Fruit fly (Drosophila melanogaster) whole organism: ENCODE results near the gene CG6276.

Experiments used
- CG8478 ChIP-seq: fragments of >200 bp; optimal IDR thresholded peaks from 2 replicates; lab custom pipeline; 2018; ENCODE audit warnings: inconsistent platforms
- Dll ChIP-seq: fragments of >200 bp; optimal IDR thresholded peaks from 2 replicates; lab custom pipeline; 2017
- EcR ChIP-seq, 2 experiments: fragments of >200 bp; optimal IDR thresholded peaks; 2 replicates each; lab custom pipeline; 2017; ENCODE audit warnings: missing biosample characterization in 2 of 2, missing genetic modification characterization in 2 of 2, missing genetic modification reagents in 2 of 2
- pan ChIP-seq: fragments of >200 bp; optimal IDR thresholded peaks from 2 replicates; lab custom pipeline; 2017
- psq ChIP-seq: fragments of >200 bp; optimal IDR thresholded peaks from 2 replicates; lab custom pipeline; 2017
- usp ChIP-seq: fragments of >200 bp; optimal IDR thresholded peaks from 2 replicates; lab custom pipeline; 2017; ENCODE audit warnings: missing biosample characterization, missing genetic modification characterization, mixed read lengths

DNA sequence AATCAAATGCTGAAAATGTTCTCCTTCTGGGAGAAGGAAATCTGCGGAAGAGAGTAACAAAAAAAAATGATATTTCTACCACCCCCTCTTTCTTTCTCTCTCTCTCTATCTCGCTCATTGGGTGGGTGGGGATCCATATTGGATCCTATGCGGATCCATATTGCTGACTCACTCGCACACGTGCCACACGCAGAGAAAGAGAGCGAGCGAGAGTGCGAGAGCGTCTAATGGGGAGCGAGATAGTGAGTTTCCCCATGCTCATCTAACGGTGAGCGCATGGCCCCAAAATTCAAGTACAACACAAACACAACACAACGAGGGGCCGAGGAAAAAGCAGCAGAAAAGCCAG, 33.2 kb downstream of the CG6276 start:
- TF ChIP-seq CG8478 (lab: Kevin White, UChicago) (no peak), pan (lab: Kevin White, UChicago) (no peak), psq (no peak), Dll (no peak), usp (GFP tag; lab: Kevin White, UChicago) (no peak), EcR (GFP tag; optimal IDR thresholded peaks at IDR 0.05; lab: Kevin White, UChicago) (no peak)
